Worm (Caenorhabditis elegans): Measurements from ENCODE around the gene srh-169.

DNA sequence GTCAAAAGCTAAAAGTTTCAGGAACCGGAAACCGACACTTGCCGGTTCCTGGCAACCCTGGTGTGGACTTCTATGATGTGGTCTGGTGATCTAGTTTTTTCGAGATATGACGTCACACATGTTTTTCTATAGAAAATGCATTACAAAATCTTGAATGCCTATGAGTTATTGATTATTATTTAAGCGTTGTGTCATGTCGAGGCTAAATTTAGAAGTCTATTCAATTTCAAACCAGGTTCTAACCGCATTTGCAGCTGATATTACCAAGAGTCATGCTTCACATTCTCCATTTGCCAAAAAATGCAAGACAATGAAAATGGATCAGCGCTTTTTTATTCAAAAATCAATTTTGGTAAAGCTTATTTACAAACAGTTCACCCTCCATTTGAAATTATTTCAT, 28.5 kb upstream of the srh-169 start, which contains the start of gene K09D9.3:
- no peak for TF ChIP-seq ceh-34 (tag; optimal IDR thresholded peaks at IDR 0.05)
- TF ChIP-seq ama-1 (optimal IDR thresholded peaks at IDR 0.05), result no peak
- no peak for TF ChIP-seq hlh-15 (tag; optimal IDR thresholded peaks at IDR 0.05)
- no peak for TF ChIP-seq dve-1 (tag; optimal IDR thresholded peaks at IDR 0.05)
- TF ChIP-seq ceh-48 (tag; optimal IDR thresholded peaks at IDR 0.05), result no peak
- TF ChIP-seq pha-4 (tag; optimal IDR thresholded peaks at IDR 0.05), result no peak
- TF ChIP-seq hlh-8 (tag; optimal IDR thresholded peaks at IDR 0.05), result no peak
- TF ChIP-seq hlh-30 (tag; optimal IDR thresholded peaks at IDR 0.05; ENCODE audit: insufficient read depth), result no peak
- TF ChIP-seq pag-3 (tag; optimal IDR thresholded peaks at IDR 0.05; ENCODE audit: borderline replicate concordance), result no peak
- no peak for TF ChIP-seq ahr-1 (tag; optimal IDR thresholded peaks at IDR 0.05)
- no peak for TF ChIP-seq lin-11 (tag; optimal IDR thresholded peaks at IDR 0.05)
- TF ChIP-seq unc-3 (GFP tag; conservative IDR thresholded peaks at IDR 0.05), result no peak
- no peak for TF ChIP-seq unc-3 (tag; optimal IDR thresholded peaks at IDR 0.05)
- TF ChIP-seq T23F11.4 (GFP tag; optimal IDR thresholded peaks at IDR 0.05), result no peak

Measured in whole organism, late embryonic.